Worm (Caenorhabditis elegans) whole organism, L3 larva: Measurements from ENCODE around the gene F09C12.2.

Experiments
- R02D3.7 ChIP-seq: fragments of 150-350 bp; optimal IDR thresholded peaks from 2 replicates; lab custom pipeline; 2014; ENCODE audit warnings: missing biosample characterization, missing genetic modification characterization
- ZK546.5 ChIP-seq: sonication (generic microtip); optimal IDR thresholded peaks from 2 replicates; lab custom pipeline; 2017; ENCODE audit warnings: missing biosample characterization, missing genetic modification characterization
- ama-1 ChIP-seq: fragments of 150-350 bp; optimal IDR thresholded peaks from 2 replicates; lab custom pipeline; 2018
- ceh-82 ChIP-seq: fragments of 150-350 bp; optimal IDR thresholded peaks from 2 replicates; lab custom pipeline; 2014; ENCODE audit warnings: missing biosample characterization, missing genetic modification characterization
- ceh-9 ChIP-seq: sonication (generic microtip); optimal IDR thresholded peaks from 2 replicates; lab custom pipeline; 2018; ENCODE audit warnings: missing biosample characterization, missing genetic modification characterization
- daf-12 ChIP-seq: fragments of 150-350 bp; optimal IDR thresholded peaks from 2 replicates; lab custom pipeline; 2014; ENCODE audit warnings: missing biosample characterization, missing genetic modification reagents, missing genetic modification characterization
- egl-27 ChIP-seq: sonication (generic microtip); optimal IDR thresholded peaks from 4 replicates; lab custom pipeline; 2017; ENCODE audit warnings: missing biosample characterization, missing genetic modification reagents, missing genetic modification characterization
- egl-5 ChIP-seq: fragments of 150-350 bp; optimal IDR thresholded peaks from 2 replicates; lab custom pipeline; 2017; ENCODE audit warnings: missing biosample characterization, missing genetic modification reagents, missing genetic modification characterization, inconsistent platforms
- elt-2 ChIP-seq: sonication (generic microtip); optimal IDR thresholded peaks from 2 replicates; lab custom pipeline; 2016; ENCODE audit warnings: missing genetic modification reagents, mild to moderate bottlenecking, missing genetic modification characterization, missing compliant biosample characterization
- elt-3 ChIP-seq, 3 experiments: fragments of 150-350 bp in 1 of 3; sonication (generic microtip) in 2 of 3; optimal IDR thresholded peaks; 2 replicates in 2 of 3; 4 replicates in 1 of 3; lab custom pipeline; 2014 to 2017; ENCODE audit warnings: missing biosample characterization in 3 of 3, missing genetic modification characterization in 3 of 3
- fkh-2 ChIP-seq: fragments of 150-350 bp; optimal IDR thresholded peaks from 2 replicates; lab custom pipeline; 2014; ENCODE audit warnings: missing biosample characterization, missing genetic modification reagents, missing genetic modification characterization
- fos-1 ChIP-seq: fragments of 150-350 bp; optimal IDR thresholded peaks from 2 replicates; lab custom pipeline; 2014; ENCODE audit warnings: missing biosample characterization, missing genetic modification characterization
- jun-1 ChIP-seq: fragments of 150-350 bp; optimal IDR thresholded peaks from 2 replicates; lab custom pipeline; 2014; ENCODE audit warnings: missing biosample characterization, missing genetic modification reagents, missing genetic modification characterization
- lin-15B ChIP-seq: fragments of 150-350 bp; optimal IDR thresholded peaks from 2 replicates; lab custom pipeline; 2014; ENCODE audit warnings: missing biosample characterization, missing genetic modification characterization
- lsy-12 ChIP-seq: sonication (generic microtip); optimal IDR thresholded peaks from 2 replicates; lab custom pipeline; 2016; ENCODE audit warnings: mild to moderate bottlenecking, missing genetic modification characterization, missing compliant biosample characterization
- nfya-1 ChIP-seq: sonication (generic microtip); optimal IDR thresholded peaks from 2 replicates; lab custom pipeline; 2017; ENCODE audit warnings: missing genetic modification characterization, mild to moderate bottlenecking, missing compliant biosample characterization, antibody characterized with exemption, moderate library complexity; ENCODE audit not compliant: insufficient read depth
- nhr-11 ChIP-seq: fragments of 150-350 bp; optimal IDR thresholded peaks from 2 replicates; lab custom pipeline; 2014; ENCODE audit warnings: missing biosample characterization, missing genetic modification characterization
- nhr-12 ChIP-seq: fragments of 150-350 bp; optimal IDR thresholded peaks from 2 replicates; lab custom pipeline; 2014; ENCODE audit warnings: missing biosample characterization, missing genetic modification characterization
- nhr-23 ChIP-seq: fragments of 150-350 bp; optimal IDR thresholded peaks from 2 replicates; lab custom pipeline; 2014; ENCODE audit warnings: missing biosample characterization, missing genetic modification reagents, missing genetic modification characterization
- nhr-237 ChIP-seq: fragments of 150-350 bp; optimal IDR thresholded peaks from 2 replicates; lab custom pipeline; 2014; ENCODE audit warnings: missing biosample characterization, missing genetic modification characterization
- nhr-25 ChIP-seq: sonication (generic microtip); optimal IDR thresholded peaks from 2 replicates; lab custom pipeline; 2017; ENCODE audit warnings: missing biosample characterization, missing genetic modification characterization
- nhr-43 ChIP-seq: sonication (generic microtip); optimal IDR thresholded peaks from 2 replicates; lab custom pipeline; 2016; ENCODE audit warnings: mild to moderate bottlenecking, missing genetic modification characterization, missing compliant biosample characterization; ENCODE audit not compliant: poor library complexity, severe bottlenecking
- nhr-67 ChIP-seq: fragments of 150-350 bp; optimal IDR thresholded peaks from 2 replicates; lab custom pipeline; 2014; ENCODE audit warnings: missing biosample characterization, missing genetic modification characterization
- nhr-76 ChIP-seq: fragments of 150-350 bp; sonication (generic microtip); optimal IDR thresholded peaks from 5 replicates; lab custom pipeline; 2014; ENCODE audit warnings: missing biosample characterization, missing genetic modification characterization
- nhr-77 ChIP-seq: fragments of 150-350 bp; optimal IDR thresholded peaks from 2 replicates; lab custom pipeline; 2014; ENCODE audit warnings: missing biosample characterization, missing genetic modification characterization
- sea-2 ChIP-seq: fragments of 150-350 bp; sonication (generic microtip); optimal IDR thresholded peaks from 4 replicates; lab custom pipeline; 2014; ENCODE audit warnings: missing biosample characterization, missing genetic modification reagents, missing genetic modification characterization
- skn-1 ChIP-seq: fragments of 150-350 bp; optimal IDR thresholded peaks from 2 replicates; lab custom pipeline; 2014; ENCODE audit warnings: missing biosample characterization, missing genetic modification characterization
- snpc-4 ChIP-seq: fragments of 150-350 bp; optimal IDR thresholded peaks from 2 replicates; lab custom pipeline; 2014; ENCODE audit warnings: missing biosample characterization, missing genetic modification characterization
- unc-39 ChIP-seq: sonication (generic microtip); optimal IDR thresholded peaks from 4 replicates; lab custom pipeline; 2017; ENCODE audit warnings: missing biosample characterization, missing genetic modification characterization
- unc-62 ChIP-seq: fragments of 150-350 bp; sonication (generic microtip); optimal IDR thresholded peaks from 4 replicates; lab custom pipeline; 2014; ENCODE audit warnings: missing biosample characterization, missing genetic modification reagents, missing genetic modification characterization
- zag-1 ChIP-seq: fragments of 150-350 bp; optimal IDR thresholded peaks from 2 replicates; lab custom pipeline; 2014; ENCODE audit warnings: missing biosample characterization, missing genetic modification characterization
- ztf-11 ChIP-seq: fragments of 150-350 bp; optimal IDR thresholded peaks from 2 replicates; lab custom pipeline; 2014; ENCODE audit warnings: missing biosample characterization, missing genetic modification characterization
- ztf-4 ChIP-seq: fragments of 150-350 bp; optimal IDR thresholded peaks from 2 replicates; lab custom pipeline; 2014; ENCODE audit warnings: missing biosample characterization, missing genetic modification characterization

The F09C12.2 gene

DNA sequence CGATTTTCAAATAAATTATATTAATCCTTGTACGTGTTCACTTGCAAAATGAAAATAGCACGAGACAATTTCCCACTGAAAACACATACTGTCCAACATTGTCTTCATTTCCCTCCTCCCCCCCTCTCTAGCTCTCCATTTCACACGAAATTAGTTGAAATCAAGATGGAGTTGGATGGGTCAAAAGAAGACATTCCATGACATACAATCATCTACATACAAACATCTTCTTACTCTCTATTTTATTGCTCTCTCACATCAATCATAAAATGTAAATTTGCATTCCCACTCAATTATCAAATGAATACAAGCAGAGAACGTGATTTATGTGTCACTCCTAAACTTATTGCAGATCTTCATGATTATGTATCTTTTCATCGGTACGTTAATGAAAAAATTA, 5.9 kb downstream of the F09C12.2 start, which contains the start of gene srsy-1:
TSS of gene srsy-1 (plus strand) at position 301 of the 400 bp plus-strand sequence.
- TF ChIP-seq ZK546.5 (tag; lab: Kevin White, UChicago) (no peak), fos-1 (tag; lab: Kevin White, UChicago) (no peak), zag-1 (tag; lab: Kevin White, UChicago) (no peak), daf-12 (tag; lab: Kevin White, UChicago) (no peak), nhr-67 (tag; lab: Kevin White, UChicago) (no peak), egl-27 (no peak), lin-15B (tag; lab: Kevin White, UChicago) (no peak), nhr-43 (tag; lab: Kevin White, UChicago) (no peak), nhr-11 (no peak), elt-3 (tag; optimal IDR thresholded peaks at IDR 0.05; lab: Kevin White, UChicago) (no peak)
- TF ChIP-seq, all 47 proteins: peak for 0

DNA sequence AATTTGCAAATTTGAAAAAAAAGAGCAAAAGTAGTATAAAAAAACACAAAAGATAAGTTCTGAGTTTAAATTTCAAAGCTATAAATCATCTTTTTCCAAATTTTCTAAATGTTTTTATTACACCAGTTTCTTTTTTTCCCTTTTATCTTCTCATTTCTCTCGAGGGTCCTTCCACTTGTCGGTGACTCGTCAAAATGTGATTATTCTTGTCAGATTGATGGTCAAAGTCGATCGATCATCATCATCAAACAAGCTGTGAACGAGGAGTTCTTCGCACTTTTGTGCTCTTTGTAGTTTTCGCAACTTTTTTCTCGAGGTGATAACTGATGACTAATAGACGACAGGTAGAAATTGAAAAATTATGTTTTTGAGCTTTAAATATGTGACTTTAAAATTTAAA, 10.8 kb downstream of the F09C12.2 start:
- TF ChIP-seq fkh-2 (tag; lab: Kevin White, UChicago) (no peak), fos-1 (tag; lab: Kevin White, UChicago) (no peak), nhr-237 (no peak), sea-2 (GFP tag; lab: Kevin White, UChicago) (no peak), unc-62 (GFP tag; lab: Kevin White, UChicago) (peak; percentile 72)
- TF ChIP-seq, all 47 proteins: peak for 1

DNA sequence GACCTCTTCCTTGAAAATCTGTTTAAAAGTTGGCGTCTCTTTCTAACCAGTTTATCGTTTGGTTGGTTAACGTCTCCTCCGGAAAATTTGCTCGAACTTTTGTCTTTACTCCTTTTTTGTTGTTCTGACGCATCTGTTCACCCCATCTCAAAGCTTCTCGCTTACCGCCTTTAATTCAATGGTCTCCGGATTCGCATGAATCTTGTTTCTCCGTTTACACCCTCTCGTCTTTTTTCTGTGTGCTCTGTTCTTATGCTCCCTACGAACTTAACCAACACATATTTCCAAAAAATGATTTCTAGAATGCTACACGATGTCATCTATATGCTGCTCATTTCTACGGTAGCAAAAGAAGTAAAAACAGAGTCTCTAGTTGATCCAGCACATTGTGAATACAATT, 20.3 kb downstream of the F09C12.2 start, which contains the start of gene lgc-56:
TSS of gene lgc-56 (plus strand) at position 301 of the 400 bp plus-strand sequence.
- no peak for TF ChIP-seq unc-39 (tag; lab: Kevin White, UChicago)
- no peak for TF ChIP-seq snpc-4 (tag; lab: Kevin White, UChicago)

DNA sequence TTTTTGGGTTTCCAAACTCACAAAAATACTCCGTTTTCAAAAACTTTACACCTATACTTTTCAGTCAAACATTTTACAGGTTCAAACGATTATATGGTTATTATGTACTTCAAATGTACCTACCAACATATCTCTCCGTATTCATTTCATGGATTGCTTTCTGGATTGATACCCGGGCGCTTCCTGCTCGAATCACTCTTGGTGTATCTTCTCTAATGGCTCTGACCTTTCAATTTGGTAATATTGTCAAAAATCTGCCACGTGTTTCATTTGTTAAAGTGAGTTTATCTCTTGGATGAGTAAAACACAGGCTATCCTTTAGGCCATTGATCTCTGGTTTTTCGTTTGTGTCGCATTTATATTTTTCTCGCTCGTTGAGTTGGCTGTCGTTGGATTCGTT, 22.0 kb downstream of the F09C12.2 start:
- TF ChIP-seq ztf-4 (tag; lab: Kevin White, UChicago) (no peak), nfya-1 (tag; lab: Kevin White, UChicago) (no peak), fos-1 (tag; lab: Kevin White, UChicago) (no peak), R02D3.7 (tag; lab: Kevin White, UChicago) (no peak), ceh-82 (tag; lab: Kevin White, UChicago) (no peak), lsy-12 (tag; lab: Kevin White, UChicago) (no peak), nhr-76 (tag; lab: Kevin White, UChicago) (no peak), skn-1 (tag; lab: Kevin White, UChicago) (no peak), egl-5 (tag; lab: Kevin White, UChicago) (no peak), daf-12 (tag; lab: Kevin White, UChicago) (no peak), nhr-23 (tag; lab: Kevin White, UChicago) (no peak), jun-1 (tag; lab: Kevin White, UChicago) (no peak), nhr-67 (tag; lab: Kevin White, UChicago) (no peak), ceh-9 (tag; lab: Kevin White, UChicago) (no peak), nhr-25 (tag; lab: Kevin White, UChicago) (no peak), elt-3 (tag; optimal IDR thresholded peaks at IDR 0.05; lab: Kevin White, UChicago) (no peak), nhr-12 (tag; lab: Kevin White, UChicago) (no peak)

DNA sequence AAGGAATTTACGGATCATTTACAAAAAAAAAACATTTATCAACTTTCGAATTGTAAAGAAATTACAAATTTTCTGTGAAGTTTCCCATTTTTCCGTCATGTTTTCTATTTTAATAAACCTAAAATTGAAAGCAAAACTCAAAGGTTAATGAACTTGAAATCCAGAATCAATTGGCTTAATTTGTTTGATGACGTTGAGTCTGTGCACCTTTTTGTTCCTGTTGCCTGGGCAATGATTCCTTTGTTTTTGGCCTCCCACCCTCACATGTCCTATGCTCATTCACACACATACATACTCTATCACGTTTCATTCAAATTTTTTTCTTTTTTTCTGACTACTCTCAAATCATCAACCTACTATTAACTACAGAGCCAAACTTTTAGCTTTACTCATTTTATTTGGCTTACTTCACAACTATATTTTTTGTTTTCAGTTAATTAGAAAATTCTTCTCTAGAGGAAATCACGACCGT, 26.5 kb downstream of the F09C12.2 start, which contains the start of gene F58A6.2:
TSS of gene F58A6.2 (plus strand) at position 422 of the 472 bp plus-strand sequence.
- TF ChIP-seq ama-1 (no peak), lin-15B (tag; lab: Kevin White, UChicago) (no peak), elt-3 (tag; optimal IDR thresholded peaks at IDR 0.05; lab: Kevin White, UChicago) (no peak), lsy-12 (tag; lab: Kevin White, UChicago) (no peak), nhr-76 (tag; lab: Kevin White, UChicago) (no peak), ztf-11 (tag; lab: Kevin White, UChicago) (no peak), ceh-82 (tag; lab: Kevin White, UChicago) (no peak), nhr-11 (no peak), fos-1 (tag; lab: Kevin White, UChicago) (no peak), zag-1 (tag; lab: Kevin White, UChicago) (no peak), R02D3.7 (tag; lab: Kevin White, UChicago) (no peak), elt-2 (tag; lab: Kevin White, UChicago) (no peak), nhr-77 (tag; lab: Kevin White, UChicago) (no peak), nfya-1 (tag; lab: Kevin White, UChicago) (no peak)
